Worm (Caenorhabditis elegans): ENCODE measurements around the gene col-165.

col-165 gene

ce11 chrX:4370756-4371155 lies 17.3 kb downstream of the col-165 start, which contains the start of gene R160.5:
R160.5 (minus strand) TSS chrX:4370856.
- TF ChIP-seq elt-3 (tag; optimal IDR thresholded peaks at IDR 0.05) = no peak
- TF ChIP-seq eor-1 (tag; optimal IDR thresholded peaks at IDR 0.05) = no peak
- no peak for TF ChIP-seq ceh-9 (tag; optimal IDR thresholded peaks at IDR 0.05)
- no peak for TF ChIP-seq pqm-1 (tag; optimal IDR thresholded peaks at IDR 0.05)
- TF ChIP-seq unc-39 (tag; optimal IDR thresholded peaks at IDR 0.05) = no peak

ce11 chrX:4371413-4371812 lies 18.0 kb downstream of the col-165 start, which contains the start of gene R160.13:
R160.13 (minus strand) TSS chrX:4371513.
- TF ChIP-seq elt-1 (tag; optimal IDR thresholded peaks at IDR 0.05) = no peak
- TF ChIP-seq nhr-67 (tag; optimal IDR thresholded peaks at IDR 0.05) = no peak
- TF ChIP-seq pha-4 (tag; optimal IDR thresholded peaks at IDR 0.05) = no peak
- TF ChIP-seq fos-1 (tag; optimal IDR thresholded peaks at IDR 0.05) = no peak
- TF ChIP-seq fkh-2 (tag; optimal IDR thresholded peaks at IDR 0.05) = no peak
- no peak for TF ChIP-seq ceh-16 (tag; optimal IDR thresholded peaks at IDR 0.05)
- TF ChIP-seq unc-39 (tag; optimal IDR thresholded peaks at IDR 0.05) = no peak
- no peak for TF ChIP-seq jun-1 (tag; optimal IDR thresholded peaks at IDR 0.05)
- no peak for TF ChIP-seq snpc-4 (tag; optimal IDR thresholded peaks at IDR 0.05)
- TF ChIP-seq tbx-2 (tag; optimal IDR thresholded peaks at IDR 0.05) = no peak
- no peak for TF ChIP-seq ZK546.5 (tag; optimal IDR thresholded peaks at IDR 0.05)
- no peak for TF ChIP-seq nhr-237 (tag; optimal IDR thresholded peaks at IDR 0.05)
- TF ChIP-seq elt-2 (tag; optimal IDR thresholded peaks at IDR 0.05) = no peak
- no peak for TF ChIP-seq nfya-1 (tag; optimal IDR thresholded peaks at IDR 0.05; ENCODE audit: insufficient read depth)
- no peak for TF ChIP-seq daf-12 (tag; optimal IDR thresholded peaks at IDR 0.05)

ce11 chrX:4371988-4372387 lies 18.6 kb downstream of the col-165 start, which contains the start of gene R160.14:
R160.14 (minus strand) TSS chrX:4372088.
- TF ChIP-seq pha-4 (tag; optimal IDR thresholded peaks at IDR 0.05) (no peak), fkh-10 (GFP tag; optimal IDR thresholded peaks at IDR 0.05) (no peak), elt-2 (tag; optimal IDR thresholded peaks at IDR 0.05) (no peak), nhr-77 (tag; optimal IDR thresholded peaks at IDR 0.05) (no peak), daf-12 (tag; optimal IDR thresholded peaks at IDR 0.05) (no peak), nhr-23 (tag; optimal IDR thresholded peaks at IDR 0.05) (no peak), jun-1 (tag; optimal IDR thresholded peaks at IDR 0.05) (no peak), nhr-11 (tag; optimal IDR thresholded peaks at IDR 0.05) (no peak), nhr-43 (tag; optimal IDR thresholded peaks at IDR 0.05; ENCODE audit: poor library complexity, severe bottlenecking) (no peak), nhr-25 (tag; optimal IDR thresholded peaks at IDR 0.05) (no peak), sea-2 (GFP tag; optimal IDR thresholded peaks at IDR 0.05) (no peak), ceh-28 (tag; optimal IDR thresholded peaks at IDR 0.05) (no peak), hmg-11 (tag; optimal IDR thresholded peaks at IDR 0.05) (no peak), tbx-2 (tag; optimal IDR thresholded peaks at IDR 0.05) (no peak), ceh-9 (tag; optimal IDR thresholded peaks at IDR 0.05) (no peak), unc-39 (tag; optimal IDR thresholded peaks at IDR 0.05) (no peak), unc-62 (GFP tag; optimal IDR thresholded peaks at IDR 0.05) (no peak)

ce11 chrX:4373123-4373522 lies 19.7 kb downstream of the col-165 start, which contains the start of gene R160.6:
R160.6 (minus strand) TSS chrX:4373223.
- no peak for TF ChIP-seq nhr-43 (tag; optimal IDR thresholded peaks at IDR 0.05; ENCODE audit: poor library complexity, severe bottlenecking)

ce11 chrX:4376801-4377200 lies 23.4 kb downstream of the col-165 start, which contains the start of gene R160.2:
R160.2 (minus strand) TSS chrX:4376901.
- TF ChIP-seq hmg-11 (tag; optimal IDR thresholded peaks at IDR 0.05) = no peak
- TF ChIP-seq lin-39 (tag; optimal IDR thresholded peaks at IDR 0.05) = no peak
- TF ChIP-seq nhr-28 (tag; optimal IDR thresholded peaks at IDR 0.05) = no peak
- no peak for TF ChIP-seq pqm-1 (tag; optimal IDR thresholded peaks at IDR 0.05)
- no peak for TF ChIP-seq nhr-23 (tag; optimal IDR thresholded peaks at IDR 0.05)
- no peak for TF ChIP-seq aly-2 (tag; optimal IDR thresholded peaks at IDR 0.05)
- no peak for TF ChIP-seq pha-4 (tag; optimal IDR thresholded peaks at IDR 0.05)
- TF ChIP-seq zag-1 (tag; optimal IDR thresholded peaks at IDR 0.05) = no peak

- TF ChIP-seq ceh-16 (tag; optimal IDR thresholded peaks at IDR 0.05) (no peak), eor-1 (tag; optimal IDR thresholded peaks at IDR 0.05) (no peak), nhr-43 (tag; optimal IDR thresholded peaks at IDR 0.05; ENCODE audit: poor library complexity, severe bottlenecking) (no peak), jun-1 (tag; optimal IDR thresholded peaks at IDR 0.05) (no peak), aly-2 (tag; optimal IDR thresholded peaks at IDR 0.05) (no peak), ama-1 (optimal IDR thresholded peaks at IDR 0.05) (no peak), nhr-12 (tag; optimal IDR thresholded peaks at IDR 0.05) (no peak), ztf-11 (tag; optimal IDR thresholded peaks at IDR 0.05) (no peak)
These were observed 24.3 kb downstream of the col-165 start, which contains the start of gene R160.12 for ce11 chrX:4377689-4378088. R160.12 (minus strand) TSS chrX:4377789.
